Worm (Caenorhabditis elegans) whole organism, late embryonic: ENCODE measurements around the gene psmd-9.

ENCODE experiments used
- F13H6.1 ChIP-seq: sonication (generic microtip); optimal IDR thresholded peaks from 2 replicates; lab custom pipeline; 2016; ENCODE audit warnings: missing genetic modification characterization, missing compliant biosample characterization
- K02D7.2 ChIP-seq: sonication (generic microtip); optimal IDR thresholded peaks from 2 replicates; lab custom pipeline; 2017; ENCODE audit warnings: mild to moderate bottlenecking, missing genetic modification characterization, missing compliant biosample characterization
- Y22D7AL.16 ChIP-seq: sonication (generic microtip); optimal IDR thresholded peaks from 2 replicates; lab custom pipeline; 2016; ENCODE audit warnings: missing genetic modification characterization, missing compliant biosample characterization
- ahr-1 ChIP-seq: sonication (generic microtip); optimal IDR thresholded peaks from 2 replicates; lab custom pipeline; 2016; ENCODE audit warnings: missing genetic modification characterization, missing compliant biosample characterization
- ama-1 ChIP-seq: fragments of 150-350 bp; optimal IDR thresholded peaks from 2 replicates; lab custom pipeline; 2014
- ceh-18 ChIP-seq: sonication (generic microtip); optimal IDR thresholded peaks from 2 replicates; lab custom pipeline; 2016; ENCODE audit warnings: missing genetic modification characterization, missing compliant biosample characterization
- ceh-19 ChIP-seq: fragments of 200-800 bp; sonication (Bioruptor generic); optimal IDR thresholded peaks from 2 replicates; lab custom pipeline; 2018; ENCODE audit warnings: mild to moderate bottlenecking, missing genetic modification characterization, missing compliant biosample characterization
- ceh-24 ChIP-seq: sonication (generic microtip); optimal IDR thresholded peaks from 2 replicates; lab custom pipeline; 2016; ENCODE audit warnings: mild to moderate bottlenecking, missing genetic modification characterization, missing compliant biosample characterization
- ceh-34 ChIP-seq: sonication (generic microtip); optimal IDR thresholded peaks from 2 replicates; lab custom pipeline; 2016; ENCODE audit warnings: mild to moderate bottlenecking, missing genetic modification characterization, missing compliant biosample characterization
- ceh-45 ChIP-seq: fragments of 200-800 bp; sonication (Bioruptor generic); IDR thresholded peaks from 2 replicates; pipeline ENCODE4 v1.3.6; 2022; ENCODE audit warnings: missing genetic modification reagents, missing genetic modification characterization, missing compliant biosample characterization
- ceh-48 ChIP-seq: sonication (generic microtip); optimal IDR thresholded peaks from 2 replicates; lab custom pipeline; 2016; ENCODE audit warnings: missing genetic modification characterization, inconsistent platforms, missing compliant biosample characterization
- ceh-6 ChIP-seq: fragments of 200-800 bp; sonication (Bioruptor generic); optimal IDR thresholded peaks from 2 replicates; lab custom pipeline; 2018; ENCODE audit warnings: mild to moderate bottlenecking, missing genetic modification characterization, missing compliant biosample characterization
- ceh-9 ChIP-seq: sonication (generic microtip); optimal IDR thresholded peaks from 2 replicates; lab custom pipeline; 2016; ENCODE audit warnings: mild to moderate bottlenecking, missing genetic modification characterization, inconsistent platforms, missing compliant biosample characterization
- che-1 ChIP-seq: sonication (generic microtip); optimal IDR thresholded peaks from 2 replicates; lab custom pipeline; 2016; ENCODE audit warnings: mild to moderate bottlenecking, missing genetic modification characterization, missing compliant biosample characterization
- dmd-4 ChIP-seq: sonication (generic microtip); optimal IDR thresholded peaks from 2 replicates; lab custom pipeline; 2016; ENCODE audit warnings: borderline replicate concordance, missing genetic modification characterization, missing compliant biosample characterization
- dve-1 ChIP-seq: sonication (generic microtip); optimal IDR thresholded peaks from 2 replicates; lab custom pipeline; 2017; ENCODE audit warnings: antibody characterized with exemption, mild to moderate bottlenecking, missing genetic modification characterization, missing compliant biosample characterization
- elt-2 ChIP-seq: sonication (generic microtip); optimal IDR thresholded peaks from 2 replicates; lab custom pipeline; 2016; ENCODE audit warnings: missing genetic modification reagents, missing genetic modification characterization, missing compliant biosample characterization
- fax-1 ChIP-seq: sonication (generic microtip); optimal IDR thresholded peaks from 2 replicates; lab custom pipeline; 2016; ENCODE audit warnings: missing genotype, missing genetic modification characterization, missing compliant biosample characterization
- fkh-10 ChIP-seq: fragments of 150-350 bp; optimal IDR thresholded peaks from 2 replicates; lab custom pipeline; 2014; ENCODE audit warnings: missing biosample characterization, missing genetic modification reagents, missing genetic modification characterization
- fkh-6 ChIP-seq: sonication (generic microtip); optimal IDR thresholded peaks from 2 replicates; lab custom pipeline; 2016; ENCODE audit warnings: missing genetic modification characterization, missing compliant biosample characterization
- hlh-13 ChIP-seq: fragments of 200-800 bp; sonication (Bioruptor generic); optimal IDR thresholded peaks from 2 replicates; lab custom pipeline; 2018; ENCODE audit warnings: mild to moderate bottlenecking, missing genetic modification characterization, missing compliant biosample characterization
- hlh-15 ChIP-seq: sonication (generic microtip); optimal IDR thresholded peaks from 2 replicates; lab custom pipeline; 2016; ENCODE audit warnings: missing genetic modification characterization, missing compliant biosample characterization
- hlh-30 ChIP-seq: sonication (generic microtip); optimal IDR thresholded peaks from 2 replicates; lab custom pipeline; 2017; ENCODE audit warnings: antibody characterized with exemption, missing genetic modification characterization, missing compliant biosample characterization; ENCODE audit not compliant: insufficient read depth
- hlh-6 ChIP-seq: sonication (generic microtip); optimal IDR thresholded peaks from 2 replicates; lab custom pipeline; 2016; ENCODE audit warnings: missing genotype, missing genetic modification characterization, missing compliant biosample characterization
- lim-6 ChIP-seq: sonication (generic microtip); optimal IDR thresholded peaks from 2 replicates; lab custom pipeline; 2016; ENCODE audit warnings: missing genetic modification characterization, missing compliant biosample characterization
- lin-11 ChIP-seq: fragments of 200-800 bp; sonication (Bioruptor generic); optimal IDR thresholded peaks from 2 replicates; lab custom pipeline; 2018; ENCODE audit warnings: mild to moderate bottlenecking, missing genetic modification characterization, missing compliant biosample characterization
- madf-2 ChIP-seq: sonication (generic microtip); optimal IDR thresholded peaks from 2 replicates; lab custom pipeline; 2017; ENCODE audit warnings: missing genetic modification characterization, missing compliant biosample characterization
- mec-3 ChIP-seq: sonication (generic microtip); optimal IDR thresholded peaks from 2 replicates; lab custom pipeline; 2016; ENCODE audit warnings: borderline replicate concordance, missing genetic modification characterization, missing compliant biosample characterization
- nfya-1 ChIP-seq: sonication (generic microtip); optimal IDR thresholded peaks from 2 replicates; lab custom pipeline; 2017; ENCODE audit warnings: missing genetic modification characterization, mild to moderate bottlenecking, missing compliant biosample characterization, antibody characterized with exemption, moderate library complexity
- npax-4 ChIP-seq: sonication (generic microtip); optimal IDR thresholded peaks from 2 replicates; lab custom pipeline; 2016; ENCODE audit warnings: missing genetic modification characterization, missing compliant biosample characterization
- odd-2 ChIP-seq: sonication (generic microtip); optimal IDR thresholded peaks from 2 replicates; lab custom pipeline; 2017; ENCODE audit warnings: antibody characterized with exemption, mild to moderate bottlenecking, missing genetic modification characterization, missing compliant biosample characterization
- pag-3 ChIP-seq: sonication (generic microtip); optimal IDR thresholded peaks from 2 replicates; lab custom pipeline; 2016; ENCODE audit warnings: missing compliant biosample characterization, missing genetic modification characterization, borderline replicate concordance
- pat-9 ChIP-seq: fragments of 200-800 bp; sonication (Bioruptor generic); optimal IDR thresholded peaks from 2 replicates; lab custom pipeline; 2018; ENCODE audit warnings: mild to moderate bottlenecking, missing genetic modification characterization, moderate library complexity, missing compliant biosample characterization
- pax-1 ChIP-seq: fragments of 150-350 bp; optimal IDR thresholded peaks from 2 replicates; lab custom pipeline; 2014; ENCODE audit warnings: missing biosample characterization, missing genetic modification characterization
- pha-2 ChIP-seq: sonication (generic microtip); optimal IDR thresholded peaks from 2 replicates; lab custom pipeline; 2017; ENCODE audit warnings: mild to moderate bottlenecking, missing genetic modification characterization, missing compliant biosample characterization
- pha-4 ChIP-seq: fragments of 150-350 bp; optimal IDR thresholded peaks from 2 replicates; lab custom pipeline; 2018; ENCODE audit warnings: missing biosample characterization, missing genetic modification reagents, missing genetic modification characterization
- pqm-1 ChIP-seq: sonication (generic microtip); optimal IDR thresholded peaks from 2 replicates; lab custom pipeline; 2016; ENCODE audit warnings: missing genetic modification characterization, missing compliant biosample characterization
- pros-1 ChIP-seq: fragments of 150-350 bp; optimal IDR thresholded peaks from 2 replicates; lab custom pipeline; 2014; ENCODE audit warnings: missing biosample characterization, missing genetic modification reagents, missing genetic modification characterization
- ref-2 ChIP-seq: sonication (generic microtip); optimal IDR thresholded peaks from 2 replicates; lab custom pipeline; 2016; ENCODE audit warnings: missing genetic modification characterization, missing compliant biosample characterization
- rnt-1 ChIP-seq: sonication (generic microtip); optimal IDR thresholded peaks from 2 replicates; lab custom pipeline; 2016; ENCODE audit warnings: missing genetic modification characterization, missing compliant biosample characterization
- sdc-2 ChIP-seq: sonication (generic microtip); optimal IDR thresholded peaks from 2 replicates; lab custom pipeline; 2016; ENCODE audit warnings: missing genotype, missing genetic modification characterization, missing compliant biosample characterization
- tbx-7 ChIP-seq: sonication (generic microtip); optimal IDR thresholded peaks from 2 replicates; lab custom pipeline; 2016; ENCODE audit warnings: missing genotype, missing genetic modification characterization, missing compliant biosample characterization
- unc-3 ChIP-seq, 2 experiments: fragments of 200-800 bp in 1 of 2; sonication (Bioruptor generic) in 1 of 2; sonication (generic microtip) in 1 of 2; conservative IDR thresholded peaks in 1 of 2; optimal IDR thresholded peaks in 1 of 2; 2 replicates each; pipeline versions ENCODE4 v1.3.6 to Lab custom; 2016 to 2022; ENCODE audit warnings: missing compliant biosample characterization in 2 of 2, missing genetic modification characterization in 2 of 2, missing genetic modification reagents in 1 of 2
- unc-42 ChIP-seq: sonication (generic microtip); optimal IDR thresholded peaks from 2 replicates; lab custom pipeline; 2016; ENCODE audit warnings: missing genotype, missing genetic modification characterization, missing compliant biosample characterization
- unc-55 ChIP-seq: sonication (generic microtip); optimal IDR thresholded peaks from 2 replicates; lab custom pipeline; 2017; ENCODE audit warnings: missing biosample characterization, missing genetic modification reagents, missing genetic modification characterization
- unc-86 ChIP-seq: sonication (generic microtip); optimal IDR thresholded peaks from 2 replicates; lab custom pipeline; 2016; ENCODE audit warnings: missing genetic modification characterization, missing compliant biosample characterization
- ztf-16 ChIP-seq: sonication (generic microtip); optimal IDR thresholded peaks from 2 replicates; lab custom pipeline; 2017; ENCODE audit warnings: missing genetic modification characterization, missing compliant biosample characterization

The psmd-9 gene

ce11 chrII:6858835-6859234 lies 43.1 kb upstream of the psmd-9 start (continued):
- TF ChIP-seq unc-55 (GFP tag; lab: Kevin White, UChicago) = peak; percentile 63
- no peak for TF ChIP-seq unc-3 (GFP tag; conservative IDR thresholded peaks at IDR 0.05; lab: Robert Waterston, UW)
- TF ChIP-seq unc-3 (tag; optimal IDR thresholded peaks at IDR 0.05; lab: Kevin White, UChicago) = peak; percentile 27
- TF ChIP-seq ama-1 (lab: Kevin White, UChicago) = no peak
- no peak for TF ChIP-seq npax-4 (tag; lab: Kevin White, UChicago)
- no peak for TF ChIP-seq hlh-15 (tag; lab: Kevin White, UChicago)
- peak; percentile 21 for TF ChIP-seq unc-86 (tag; lab: Kevin White, UChicago)
- TF ChIP-seq fax-1 (tag; lab: Kevin White, UChicago) = peak; percentile 24
- TF ChIP-seq dve-1 (tag; lab: Kevin White, UChicago) = no peak
- no peak for TF ChIP-seq pag-3 (tag; lab: Kevin White, UChicago)
- TF ChIP-seq unc-42 = peak; percentile 50
- TF ChIP-seq pqm-1 (tag; lab: Kevin White, UChicago) = no peak
- TF ChIP-seq pha-2 = peak; percentile 41
- TF ChIP-seq pax-1 (tag; lab: Kevin White, UChicago) = no peak
- TF ChIP-seq tbx-7 (tag; lab: Kevin White, UChicago) = no peak
- TF ChIP-seq hlh-6 = peak; percentile 17
- TF ChIP-seq fkh-6 (tag; lab: Kevin White, UChicago) = no peak
- TF ChIP-seq sdc-2 (tag; lab: Kevin White, UChicago) = no peak
- no peak for TF ChIP-seq dmd-4
- no peak for TF ChIP-seq fkh-10 (GFP tag; lab: Kevin White, UChicago)
- TF ChIP-seq Y22D7AL.16 = no peak
- TF ChIP-seq ref-2 (tag; lab: Kevin White, UChicago) = peak; percentile 48
- TF ChIP-seq mec-3 (tag; lab: Kevin White, UChicago) = no peak
- peak; percentile 9 for TF ChIP-seq ceh-48 (tag; lab: Kevin White, UChicago)
- no peak for TF ChIP-seq ceh-24 (tag; lab: Kevin White, UChicago)
- TF ChIP-seq pha-4 (tag; lab: Kevin White, UChicago) = no peak
- TF ChIP-seq hlh-13 = no peak
- no peak for TF ChIP-seq ahr-1 (tag; lab: Kevin White, UChicago)
- no peak for TF ChIP-seq F13H6.1
- no peak for TF ChIP-seq madf-2 (tag; lab: Kevin White, UChicago)
- TF ChIP-seq pros-1 = peak; percentile 25
- TF ChIP-seq ceh-19 (GFP tag; lab: Kevin White, UChicago) = peak; percentile 31
- TF ChIP-seq hlh-30 (tag; lab: Kevin White, UChicago) = no peak
- peak; percentile 56 for TF ChIP-seq nfya-1
- no peak for TF ChIP-seq ztf-16 (tag; lab: Kevin White, UChicago)
- no peak for TF ChIP-seq lim-6 (tag; lab: Kevin White, UChicago)
- peak; percentile 67 for TF ChIP-seq ceh-34
- no peak for TF ChIP-seq ceh-45 (GFP tag; lab: Robert Waterston, UW)
- no peak for TF ChIP-seq odd-2 (tag; lab: Kevin White, UChicago)
- no peak for TF ChIP-seq ceh-6 (GFP tag; lab: Kevin White, UChicago)
- TF ChIP-seq pat-9 (tag; lab: Kevin White, UChicago) = no peak
- no peak for TF ChIP-seq K02D7.2 (tag; lab: Kevin White, UChicago)
- peak; percentile 57 for TF ChIP-seq ceh-18 (tag; lab: Kevin White, UChicago)
- peak; percentile 53 for TF ChIP-seq elt-2 (tag; lab: Kevin White, UChicago)
- peak; percentile 5 for TF ChIP-seq lin-11 (tag; lab: Kevin White, UChicago)
- TF ChIP-seq che-1 = peak; percentile 23
- no peak for TF ChIP-seq ceh-9 (tag; lab: Kevin White, UChicago)
- TF ChIP-seq rnt-1 (tag; lab: Kevin White, UChicago) = peak; percentile 41
